Worm (Caenorhabditis elegans) whole organism, young adult: ENCODE results near the gene ram-5.
A peak's percentile ranks its signal among the peaks of the same experiment; 100 is the strongest.

Experiments
- B0261.1 ChIP-seq: sonication (generic microtip); optimal IDR thresholded peaks from 2 replicates; lab custom pipeline; 2016; ENCODE audit warnings: mild to moderate bottlenecking, missing genetic modification characterization, moderate library complexity, missing compliant biosample characterization
- C06A6.2 ChIP-seq: fragments of 200-800 bp; sonication (Bioruptor generic); conservative IDR thresholded peaks from 2 replicates; pipeline ENCODE4 v1.3.6; 2022; ENCODE audit warnings: missing genetic modification characterization, missing compliant biosample characterization
- C17E4.6 ChIP-seq: fragments of 200-800 bp; sonication (Bioruptor generic); IDR thresholded peaks from 2 replicates; pipeline ENCODE4 v1.3.6; 2022; ENCODE audit warnings: missing genetic modification reagents, missing genetic modification characterization, missing compliant biosample characterization
- D2030.7 ChIP-seq: fragments of 200-800 bp; sonication (Bioruptor generic); IDR thresholded peaks from 2 replicates; pipeline ENCODE4 v1.3.6; 2022; ENCODE audit warnings: missing genetic modification reagents, missing genetic modification characterization, missing compliant biosample characterization
- F23B12.7 ChIP-seq: sonication (generic microtip); optimal IDR thresholded peaks from 2 replicates; lab custom pipeline; 2017; ENCODE audit warnings: missing genetic modification characterization, mild to moderate bottlenecking, missing compliant biosample characterization, antibody characterized with exemption, moderate library complexity; ENCODE audit not compliant: insufficient read depth
- F39B2.1 ChIP-seq: fragments of 200-800 bp; sonication (Bioruptor generic); IDR thresholded peaks from 2 replicates; pipeline ENCODE4 v1.3.6; 2022; ENCODE audit warnings: missing genetic modification reagents, missing genetic modification characterization, missing compliant biosample characterization
- F49E8.2 ChIP-seq: sonication (generic microtip); optimal IDR thresholded peaks from 3 replicates; lab custom pipeline; 2017; ENCODE audit warnings: missing genetic modification characterization, mild to moderate bottlenecking, missing compliant biosample characterization, antibody characterized with exemption, moderate library complexity; ENCODE audit not compliant: insufficient read depth
- K11D2.4 ChIP-seq: fragments of 200-800 bp; sonication (Bioruptor generic); IDR thresholded peaks from 2 replicates; pipeline ENCODE4 v1.3.6; 2022; ENCODE audit warnings: missing genetic modification reagents, missing genetic modification characterization, missing compliant biosample characterization
- Y53G8AR.9 ChIP-seq: fragments of 200-800 bp; sonication (Bioruptor generic); conservative IDR thresholded peaks from 2 replicates; pipeline ENCODE4 v1.3.6; 2022; ENCODE audit warnings: missing genetic modification reagents, missing genetic modification characterization, missing compliant biosample characterization
- Y67H2A.10 ChIP-seq: fragments of 200-800 bp; sonication (Bioruptor generic); conservative IDR thresholded peaks from 2 replicates; pipeline ENCODE4 v1.3.6; 2022; ENCODE audit warnings: missing genetic modification reagents, missing genetic modification characterization, missing compliant biosample characterization
- Y79H2A.3 ChIP-seq: fragments of 200-800 bp; sonication (Bioruptor generic); conservative IDR thresholded peaks from 2 replicates; pipeline ENCODE4 v1.3.6; 2022; ENCODE audit warnings: missing genetic modification reagents, missing genetic modification characterization, missing compliant biosample characterization
- ZK185.1 ChIP-seq: sonication (generic microtip); optimal IDR thresholded peaks from 2 replicates; lab custom pipeline; 2016; ENCODE audit warnings: mild to moderate bottlenecking, missing genetic modification characterization, missing compliant biosample characterization; ENCODE audit not compliant: poor library complexity, severe bottlenecking
- akir-1 ChIP-seq: fragments of 200-800 bp; sonication (Bioruptor generic); optimal IDR thresholded peaks from 2 replicates; lab custom pipeline; 2018; ENCODE audit warnings: mild to moderate bottlenecking, missing genetic modification characterization, moderate library complexity, missing compliant biosample characterization
- ama-1 ChIP-seq, 3 experiments: fragments of 150-350 bp in 1 of 3; sonication (generic microtip) in 2 of 3; optimal IDR thresholded peaks; 2 replicates each; lab custom pipeline; 2014 to 2018; ENCODE audit warnings: missing biosample characterization in 2 of 3, missing genetic modification characterization in 2 of 3, missing genetic modification reagents in 2 of 3
- aptf-2 ChIP-seq: fragments of 200-800 bp; sonication (Bioruptor generic); conservative IDR thresholded peaks from 2 replicates; pipeline ENCODE4 v1.3.6; 2022; ENCODE audit warnings: missing genetic modification reagents, missing genetic modification characterization, missing compliant biosample characterization
- aptf-3 ChIP-seq: fragments of 200-800 bp; sonication (Bioruptor generic); IDR thresholded peaks from 2 replicates; pipeline ENCODE4 v1.3.6; 2022; ENCODE audit warnings: missing genetic modification characterization, missing compliant biosample characterization
- athp-1 ChIP-seq: sonication (generic microtip); optimal IDR thresholded peaks from 2 replicates; lab custom pipeline; 2017; ENCODE audit warnings: mild to moderate bottlenecking, missing genetic modification characterization, missing compliant biosample characterization
- attf-6 ChIP-seq: fragments of 200-800 bp; sonication (Bioruptor generic); IDR thresholded peaks from 2 replicates; pipeline ENCODE4 v1.3.6; 2022; ENCODE audit warnings: missing genetic modification reagents, missing genetic modification characterization, missing compliant biosample characterization
- bed-1 ChIP-seq: fragments of 200-800 bp; sonication (Bioruptor generic); IDR thresholded peaks from 2 replicates; pipeline ENCODE4 v1.3.6; 2022; ENCODE audit warnings: missing genetic modification reagents, missing genetic modification characterization, missing compliant biosample characterization
- cebp-2 ChIP-seq: fragments of 200-800 bp; sonication (Bioruptor generic); IDR thresholded peaks from 2 replicates; pipeline ENCODE4 v1.3.6; 2022; ENCODE audit warnings: missing genetic modification characterization, missing compliant biosample characterization
- ceh-27 ChIP-seq: fragments of 200-800 bp; sonication (Bioruptor generic); optimal IDR thresholded peaks from 2 replicates; lab custom pipeline; 2018; ENCODE audit warnings: mild to moderate bottlenecking, missing genetic modification characterization, moderate library complexity, missing compliant biosample characterization
- ceh-58 ChIP-seq: fragments of 200-800 bp; sonication (Bioruptor generic); IDR thresholded peaks from 2 replicates; pipeline ENCODE4 v1.3.6; 2022; ENCODE audit warnings: missing genetic modification characterization, missing compliant biosample characterization
- ceh-91 ChIP-seq: fragments of 200-800 bp; sonication (Bioruptor generic); IDR thresholded peaks from 2 replicates; pipeline ENCODE4 v1.3.6; 2022; ENCODE audit warnings: missing genetic modification reagents, missing genetic modification characterization, missing compliant biosample characterization
- die-1 ChIP-seq: sonication (generic microtip); optimal IDR thresholded peaks from 2 replicates; lab custom pipeline; 2016; ENCODE audit warnings: missing genotype, mild to moderate bottlenecking, missing genetic modification characterization, missing compliant biosample characterization
- dox-1 ChIP-seq: fragments of 200-800 bp; sonication (Bioruptor generic); IDR thresholded peaks from 2 replicates; pipeline ENCODE4 v1.3.6; 2022; ENCODE audit warnings: missing genetic modification reagents, missing genetic modification characterization, missing compliant biosample characterization
- dpl-1 ChIP-seq: fragments of 150-350 bp; optimal IDR thresholded peaks from 2 replicates; lab custom pipeline; 2014; ENCODE audit warnings: missing biosample characterization, missing genetic modification reagents, missing genetic modification characterization
- efl-1 ChIP-seq: fragments of 150-350 bp; optimal IDR thresholded peaks from 2 replicates; lab custom pipeline; 2014; ENCODE audit warnings: missing biosample characterization, missing genetic modification reagents, missing genetic modification characterization
- egl-18 ChIP-seq: fragments of 200-800 bp; sonication (Bioruptor generic); IDR thresholded peaks from 2 replicates; pipeline ENCODE4 v1.3.6; 2022; ENCODE audit warnings: missing genetic modification reagents, missing genetic modification characterization, missing compliant biosample characterization
- fkh-3 ChIP-seq: sonication (generic microtip); optimal IDR thresholded peaks from 2 replicates; lab custom pipeline; 2016; ENCODE audit warnings: mild to moderate bottlenecking, missing genetic modification characterization, missing compliant biosample characterization
- hlh-26 ChIP-seq: fragments of 200-800 bp; sonication (Bioruptor generic); conservative IDR thresholded peaks from 2 replicates; pipeline ENCODE4 v1.3.6; 2022; ENCODE audit warnings: missing genetic modification reagents, missing genetic modification characterization, missing compliant biosample characterization
- hmg-1.2 ChIP-seq: fragments of 200-800 bp; sonication (Bioruptor generic); IDR thresholded peaks from 2 replicates; pipeline ENCODE4 v1.3.6; 2022; ENCODE audit warnings: missing genetic modification reagents, missing genetic modification characterization, missing compliant biosample characterization
- let-526 ChIP-seq: fragments of 200-800 bp; sonication (Bioruptor generic); IDR thresholded peaks from 2 replicates; pipeline ENCODE4 v1.3.6; 2022; ENCODE audit warnings: missing genetic modification reagents, missing genetic modification characterization, missing compliant biosample characterization
- lin-40 ChIP-seq: sonication (generic microtip); optimal IDR thresholded peaks from 2 replicates; lab custom pipeline; 2016; ENCODE audit warnings: missing genetic modification characterization, mild to moderate bottlenecking, missing compliant biosample characterization, missing genotype, missing genetic modification reagents
- lir-1 ChIP-seq: fragments of 200-800 bp; sonication (Bioruptor generic); conservative IDR thresholded peaks from 2 replicates; pipeline ENCODE4 v1.3.6; 2022; ENCODE audit warnings: missing genetic modification reagents, missing genetic modification characterization, missing compliant biosample characterization
- lsy-27 ChIP-seq: sonication (generic microtip); optimal IDR thresholded peaks from 2 replicates; lab custom pipeline; 2017; ENCODE audit warnings: missing genetic modification characterization, mild to moderate bottlenecking, missing compliant biosample characterization, antibody characterized with exemption, missing genotype, borderline replicate concordance; ENCODE audit not compliant: insufficient read depth
- madf-10 ChIP-seq: sonication (generic microtip); optimal IDR thresholded peaks from 2 replicates; lab custom pipeline; 2016; ENCODE audit warnings: mild to moderate bottlenecking, missing genetic modification characterization, missing compliant biosample characterization
- mes-4 ChIP-seq: sonication (generic microtip); optimal IDR thresholded peaks from 2 replicates; lab custom pipeline; 2016; ENCODE audit warnings: missing genotype, missing genetic modification characterization, missing compliant biosample characterization
- nfya-1 ChIP-seq: sonication (generic microtip); optimal IDR thresholded peaks from 2 replicates; lab custom pipeline; 2017; ENCODE audit warnings: antibody characterized with exemption, missing compliant biosample characterization, missing genetic modification characterization, borderline replicate concordance; ENCODE audit not compliant: insufficient read depth
- nhr-80 ChIP-seq: sonication (generic microtip); optimal IDR thresholded peaks from 2 replicates; lab custom pipeline; 2016; ENCODE audit warnings: missing genetic modification characterization, missing compliant biosample characterization
- nhr-90 ChIP-seq: sonication (generic microtip); optimal IDR thresholded peaks from 2 replicates; lab custom pipeline; 2016; ENCODE audit warnings: missing genotype, mild to moderate bottlenecking, missing genetic modification characterization, missing compliant biosample characterization
- rcor-1 ChIP-seq: fragments of 200-800 bp; sonication (Bioruptor generic); IDR thresholded peaks from 2 replicates; pipeline ENCODE4 v1.3.6; 2022; ENCODE audit warnings: missing genetic modification reagents, missing genetic modification characterization, missing compliant biosample characterization
- somi-1 ChIP-seq: fragments of 200-800 bp; sonication (Bioruptor generic); optimal IDR thresholded peaks from 2 replicates; lab custom pipeline; 2018; ENCODE audit warnings: mild to moderate bottlenecking, missing genetic modification characterization, missing compliant biosample characterization
- tbx-9 ChIP-seq: sonication (generic microtip); optimal IDR thresholded peaks from 2 replicates; lab custom pipeline; 2016; ENCODE audit warnings: borderline replicate concordance, missing genetic modification characterization, inconsistent platforms, missing compliant biosample characterization
- unc-62 ChIP-seq: fragments of 150-350 bp; optimal IDR thresholded peaks from 2 replicates; lab custom pipeline; 2014; ENCODE audit warnings: missing biosample characterization, missing genetic modification reagents, missing genetic modification characterization
- zim-3 ChIP-seq: sonication (generic microtip); optimal IDR thresholded peaks from 2 replicates; lab custom pipeline; 2017; ENCODE audit warnings: mild to moderate bottlenecking, missing genetic modification characterization, moderate library complexity, missing compliant biosample characterization
- ztf-28 ChIP-seq: fragments of 200-800 bp; sonication (Bioruptor generic); IDR thresholded peaks from 2 replicates; pipeline ENCODE4 v1.3.6; 2022; ENCODE audit warnings: missing genetic modification reagents, missing genetic modification characterization, missing compliant biosample characterization

Gene ram-5

DNA sequence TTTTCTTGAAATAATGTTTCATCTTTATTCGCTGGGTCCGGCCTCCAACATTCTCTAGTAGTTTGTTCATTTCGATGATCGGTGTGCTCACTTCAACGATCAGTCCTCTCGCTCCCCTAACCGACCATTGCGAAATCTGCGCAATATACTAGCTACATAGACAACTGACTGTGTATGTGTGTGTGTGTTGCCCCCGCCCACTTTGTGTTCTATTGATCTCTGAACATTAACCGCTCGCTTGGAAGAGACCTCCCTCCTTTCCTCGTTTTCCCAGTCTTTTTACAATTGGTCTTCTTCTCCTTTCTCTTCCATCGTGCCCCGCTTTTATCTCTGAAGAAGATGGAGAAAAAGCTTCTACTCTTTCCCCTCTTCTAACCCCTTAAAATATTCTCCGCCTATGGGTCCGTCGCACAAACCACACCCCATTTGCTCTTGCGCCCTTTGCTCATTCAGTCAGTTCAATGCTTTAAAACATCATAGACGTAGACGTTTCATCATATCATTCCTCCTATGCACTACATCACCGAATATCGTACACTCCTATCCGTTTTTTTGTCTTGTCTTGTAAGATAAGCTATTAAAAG is 7.5 kb downstream of the ram-5 start (continued):
- no peak for TF ChIP-seq Y67H2A.10
- TF ChIP-seq die-1 (tag; lab: Kevin White, UChicago): no peak
- no peak for TF ChIP-seq ceh-58 (GFP tag; lab: Robert Waterston, UW)
- TF ChIP-seq madf-10 (tag; lab: Kevin White, UChicago): no peak
- TF ChIP-seq ceh-27 (GFP tag; lab: Kevin White, UChicago): peak; percentile 68
- no peak for TF ChIP-seq lir-1
- TF ChIP-seq let-526 (GFP tag; lab: Robert Waterston, UW): no peak
- TF ChIP-seq B0261.1 (tag; lab: Kevin White, UChicago): no peak
- peak; percentile 33 for TF ChIP-seq lin-40 (tag; lab: Kevin White, UChicago)
- TF ChIP-seq nfya-1: no peak
- TF ChIP-seq aptf-3 (GFP tag; lab: Robert Waterston, UW): no peak
- TF ChIP-seq ceh-91 (GFP tag; lab: Robert Waterston, UW): no peak
- TF ChIP-seq dpl-1 (GFP tag; lab: Kevin White, UChicago): no peak
- no peak for TF ChIP-seq egl-18
- no peak for TF ChIP-seq hlh-26 (GFP tag; lab: Robert Waterston, UW)
- TF ChIP-seq ZK185.1 (tag; lab: Kevin White, UChicago): peak; percentile 26
- no peak for TF ChIP-seq zim-3 (tag; lab: Kevin White, UChicago)
- no peak for TF ChIP-seq lsy-27 (tag; lab: Kevin White, UChicago)
- no peak for TF ChIP-seq ama-1 (optimal IDR thresholded peaks at IDR 0.05; lab: Kevin White, UChicago)
- no peak for TF ChIP-seq ama-1 (GFP tag; optimal IDR thresholded peaks at IDR 0.05; lab: Kevin White, UChicago)
- TF ChIP-seq fkh-3 (tag; lab: Kevin White, UChicago): no peak
- 0 out of 2 replicates have a peak, but pooled peaks have one; percentile 5 for TF ChIP-seq dox-1 (GFP tag; lab: Robert Waterston, UW)
- no peak for TF ChIP-seq tbx-9 (tag; lab: Kevin White, UChicago)
- TF ChIP-seq nhr-90 (tag; lab: Kevin White, UChicago): no peak
- TF ChIP-seq ztf-28: no peak
- no peak for TF ChIP-seq efl-1
- TF ChIP-seq C17E4.6 (GFP tag; lab: Robert Waterston, UW): no peak
- TF ChIP-seq, all 124 proteins: peak for 9

DNA sequence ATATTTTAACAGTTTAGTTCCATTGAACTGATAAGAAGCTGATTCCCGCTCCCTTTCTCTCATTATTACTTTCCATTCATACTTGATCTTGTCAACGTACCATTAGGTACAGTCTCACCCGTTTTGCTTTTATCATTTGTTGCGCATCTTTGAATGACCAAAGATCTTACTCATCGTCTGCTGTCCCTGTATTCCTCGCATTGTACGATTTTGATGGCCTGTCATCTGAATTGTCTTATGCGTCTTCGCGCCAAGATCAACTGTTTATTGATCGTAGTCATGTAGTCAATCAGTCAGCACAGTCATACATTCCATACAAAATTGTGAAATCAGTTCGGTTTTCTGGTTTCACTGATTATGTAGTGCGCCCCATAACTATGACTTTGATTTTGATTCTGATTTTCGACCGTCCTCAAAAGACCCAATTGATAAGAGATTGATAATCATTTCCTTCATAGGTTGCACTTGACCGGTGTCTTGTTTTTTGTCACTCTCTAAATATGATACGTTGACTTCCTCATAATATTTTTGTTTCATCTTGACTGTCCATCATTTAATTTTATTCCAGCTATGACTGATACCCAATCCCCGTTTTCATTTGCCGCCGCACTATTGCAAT is 8.1 kb downstream of the ram-5 start, which contains the start of gene nhr-3:
TSS of gene nhr-3 (plus strand) at position 569 of the 619 bp plus-strand sequence.
- TF ChIP-seq attf-6: no peak
- no peak for TF ChIP-seq C06A6.2 (GFP tag; lab: Robert Waterston, UW)
- no peak for TF ChIP-seq F23B12.7 (tag; lab: Kevin White, UChicago)
- TF ChIP-seq mes-4 (tag; lab: Kevin White, UChicago): no peak
- no peak for TF ChIP-seq bed-1 (GFP tag; lab: Robert Waterston, UW)
- TF ChIP-seq dpl-1 (GFP tag; lab: Kevin White, UChicago): no peak
- no peak for TF ChIP-seq athp-1
- TF ChIP-seq Y67H2A.10: no peak
- peak; percentile 12 for TF ChIP-seq unc-62 (GFP tag; lab: Kevin White, UChicago)
- TF ChIP-seq D2030.7 (GFP tag; lab: Robert Waterston, UW): no peak
- TF ChIP-seq akir-1 (GFP tag; lab: Kevin White, UChicago): no peak
- TF ChIP-seq aptf-2 (GFP tag; lab: Robert Waterston, UW): no peak
- no peak for TF ChIP-seq Y53G8AR.9
- no peak for TF ChIP-seq K11D2.4
- TF ChIP-seq hlh-26 (GFP tag; lab: Robert Waterston, UW): no peak
- no peak for TF ChIP-seq somi-1 (GFP tag; lab: Kevin White, UChicago)
- no peak for TF ChIP-seq F49E8.2
- no peak for TF ChIP-seq ceh-91 (GFP tag; lab: Robert Waterston, UW)
- peak; percentile 87 for TF ChIP-seq nhr-80 (tag; lab: Kevin White, UChicago)
- TF ChIP-seq cebp-2 (GFP tag; lab: Robert Waterston, UW): no peak
- no peak for TF ChIP-seq F39B2.1 (GFP tag; lab: Robert Waterston, UW)
- 0 out of 2 replicates have a peak, but pooled peaks have one; percentile 15 for TF ChIP-seq hmg-1.2 (GFP tag; lab: Robert Waterston, UW)
- TF ChIP-seq rcor-1 (GFP tag; lab: Robert Waterston, UW): no peak
- TF ChIP-seq Y79H2A.3 (GFP tag; lab: Robert Waterston, UW): no peak
